Fruit fly (Drosophila melanogaster) whole organism, wandering third instar larva: ENCODE measurements around the gene Met.

Experiments
- CG9705 ChIP-seq: fragments of 200-800 bp; sonication (Bioruptor generic); optimal IDR thresholded peaks from 2 replicates; lab custom pipeline; 2018; ENCODE audit warnings: missing biosample characterization, mild to moderate bottlenecking, missing genetic modification characterization
- dmrt93B ChIP-seq: fragments of 200-800 bp; sonication (Bioruptor generic); optimal IDR thresholded peaks from 2 replicates; lab custom pipeline; 2018; ENCODE audit warnings: missing biosample characterization, mild to moderate bottlenecking, missing genetic modification characterization
- pan ChIP-seq: fragments of >200 bp; optimal IDR thresholded peaks from 2 replicates; lab custom pipeline; 2017
- psq ChIP-seq: fragments of 200-800 bp; sonication (Bioruptor generic); optimal IDR thresholded peaks from 3 replicates; lab custom pipeline; 2017; ENCODE audit warnings: missing biosample characterization, mild to moderate bottlenecking, missing genetic modification characterization, moderate library complexity
- woc ChIP-seq: sonication (Bioruptor generic); optimal IDR thresholded peaks from 2 replicates; lab custom pipeline; 2016; ENCODE audit warnings: missing biosample characterization, mild to moderate bottlenecking, missing genetic modification characterization

DNA sequence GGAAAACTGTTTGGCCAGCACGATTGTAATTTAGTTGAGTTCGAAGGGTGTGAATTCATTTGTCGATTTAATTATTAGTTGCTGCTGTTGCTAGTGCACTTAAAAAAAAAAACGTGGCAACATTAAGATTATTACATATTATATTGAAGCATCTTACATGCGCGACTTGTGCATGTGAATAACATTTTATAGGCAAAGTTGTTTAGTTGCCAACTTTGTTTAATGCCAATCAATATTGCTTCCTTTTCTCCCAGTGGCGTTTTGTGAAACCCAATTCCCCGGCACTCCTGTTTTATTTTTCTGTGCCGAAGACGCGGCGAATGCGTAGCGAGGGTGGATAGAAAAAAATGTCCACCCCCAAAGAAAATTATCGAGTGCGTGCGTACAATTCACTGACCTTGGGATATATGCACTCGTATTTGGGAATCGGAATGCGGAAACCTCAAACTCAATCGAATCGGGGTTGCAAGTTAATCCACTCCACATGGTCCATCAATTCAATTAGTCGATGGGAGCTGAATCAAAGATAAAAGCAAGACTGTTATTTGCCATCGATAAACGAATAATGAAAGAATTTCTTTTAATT, 13.2 kb downstream of the Met start:
- TF ChIP-seq pan (no peak), woc (GFP tag; lab: Kevin White, UChicago) (no peak), dmrt93B (no peak), CG9705 (GFP tag; lab: Kevin White, UChicago) (no peak), psq (GFP tag; lab: Kevin White, UChicago) (no peak)
